Fruit fly (Drosophila melanogaster): ENCODE results near the gene Exo84.

- TF ChIP-seq row (GFP tag; IDR thresholded peaks at IDR 0.05) = peak; percentile 97
- TF ChIP-seq CG14014 (GFP tag; IDR thresholded peaks at IDR 0.05) = peak; percentile 97
- TF ChIP-seq CG8944 (GFP tag; optimal IDR thresholded peaks at IDR 0.05) = peak; percentile 97
- TF ChIP-seq CG1647 (GFP tag; optimal IDR thresholded peaks at IDR 0.05) = peak; percentile 96
- peak; percentile 89 for TF ChIP-seq sqz (GFP tag; optimal IDR thresholded peaks at IDR 0.05)
- TF ChIP-seq trh (GFP tag; optimal IDR thresholded peaks at IDR 0.05) = peak; percentile 91
- TF ChIP-seq CG6175 (GFP tag; IDR thresholded peaks at IDR 0.05) = peak; percentile 90
- TF ChIP-seq CG17568 (GFP tag; optimal IDR thresholded peaks at IDR 0.05) = peak; percentile 93
- TF ChIP-seq Ssrp (tag; optimal IDR thresholded peaks at IDR 0.05) = peak; percentile 96
- TF ChIP-seq H2.0 (GFP tag; IDR thresholded peaks at IDR 0.05) = peak; percentile 98
- TF ChIP-seq CG6683 (GFP tag; optimal IDR thresholded peaks at IDR 0.05) = peak; percentile 87
- TF ChIP-seq z (GFP tag; IDR thresholded peaks at IDR 0.05) = peak; percentile 72; the same call in 2 of the 3 replicates
Measured at dm6 chr3R:26042131-26042885, 9.7 kb downstream of the Exo84 start.

Data from whole organism, embryonic.